Worm (Caenorhabditis elegans) whole organism, L4 larva: ENCODE results near the gene C07D10.6.

Experiments
- F10B5.3 ChIP-seq: sonication (generic microtip); optimal IDR thresholded peaks from 2 replicates; lab custom pipeline; 2016; ENCODE audit warnings: mild to moderate bottlenecking, missing genetic modification characterization, missing compliant biosample characterization
- F26F4.8 ChIP-seq: fragments of 200-800 bp; sonication (Bioruptor generic); conservative IDR thresholded peaks from 2 replicates; pipeline ENCODE4 v1.3.6; 2022; ENCODE audit warnings: missing genetic modification characterization, missing compliant biosample characterization
- F49E8.2 ChIP-seq: sonication (generic microtip); optimal IDR thresholded peaks from 2 replicates; lab custom pipeline; 2016; ENCODE audit warnings: missing compliant biosample characterization, mild to moderate bottlenecking, missing genetic modification characterization, borderline replicate concordance
- T20F7.1 ChIP-seq: fragments of 200-800 bp; sonication (Bioruptor generic); optimal IDR thresholded peaks from 2 replicates; lab custom pipeline; 2018; ENCODE audit warnings: mild to moderate bottlenecking, missing genetic modification characterization, missing compliant biosample characterization
- Y105C5A.15 ChIP-seq: fragments of 200-800 bp; sonication (Bioruptor generic); IDR thresholded peaks from 2 replicates; pipeline ENCODE4 v1.3.6; 2022; ENCODE audit warnings: missing genetic modification characterization, missing compliant biosample characterization
- aha-1 ChIP-seq: fragments of 150-350 bp; peaks from one replicate; lab custom pipeline; 2014; ENCODE audit warnings: missing biosample characterization, missing genetic modification characterization
- ceh-20 ChIP-seq: fragments of 200-800 bp; sonication (Bioruptor generic); IDR thresholded peaks from 2 replicates; pipeline ENCODE4 v1.3.6; 2022; ENCODE audit warnings: missing genetic modification reagents, missing genetic modification characterization, missing compliant biosample characterization
- ceh-44 ChIP-seq: fragments of 200-800 bp; sonication (Bioruptor generic); IDR thresholded peaks from 2 replicates; pipeline ENCODE4 v1.3.6; 2022; ENCODE audit warnings: missing genetic modification reagents, missing genetic modification characterization, missing compliant biosample characterization
- ctbp-1 ChIP-seq: fragments of 200-800 bp; sonication (Bioruptor generic); IDR thresholded peaks from 2 replicates; pipeline ENCODE4 v1.3.6; 2022; ENCODE audit warnings: missing genetic modification reagents, missing genetic modification characterization, missing compliant biosample characterization
- daf-16 ChIP-seq, 3 experiments: sonication (generic microtip); optimal IDR thresholded peaks; 2 replicates each; lab custom pipeline; 2016 to 2017; ENCODE audit warnings: missing genetic modification characterization in 3 of 3, missing genetic modification reagents in 3 of 3, mild to moderate bottlenecking in 2 of 3, missing compliant biosample characterization in 2 of 3, missing biosample characterization in 1 of 3, moderate library complexity in 1 of 3
- dmd-9 ChIP-seq: fragments of 200-800 bp; sonication (Bioruptor generic); IDR thresholded peaks from 2 replicates; pipeline ENCODE4 v1.3.6; 2022; ENCODE audit warnings: missing genetic modification reagents, missing genetic modification characterization, missing compliant biosample characterization
- dpl-1 ChIP-seq: fragments of 150-350 bp; optimal IDR thresholded peaks from 2 replicates; lab custom pipeline; 2014; ENCODE audit warnings: missing biosample characterization, missing genetic modification reagents, missing genetic modification characterization
- duxl-1 ChIP-seq: sonication (generic microtip); optimal IDR thresholded peaks from 2 replicates; lab custom pipeline; 2016; ENCODE audit warnings: mild to moderate bottlenecking, missing genetic modification characterization, moderate library complexity, missing compliant biosample characterization; ENCODE audit not compliant: poor library complexity
- dve-1 ChIP-seq: sonication (generic microtip); optimal IDR thresholded peaks from 2 replicates; lab custom pipeline; 2017; ENCODE audit warnings: antibody characterized with exemption, mild to moderate bottlenecking, missing genetic modification characterization, missing compliant biosample characterization; ENCODE audit not compliant: insufficient read depth
- egl-27 ChIP-seq: sonication (generic microtip); optimal IDR thresholded peaks from 3 replicates; lab custom pipeline; 2017; ENCODE audit warnings: missing biosample characterization, missing genetic modification reagents, missing genetic modification characterization
- hif-1 ChIP-seq, 2 experiments: sonication (generic microtip); optimal IDR thresholded peaks; 2 replicates each; lab custom pipeline; 2016 to 2017; ENCODE audit warnings: missing compliant biosample characterization in 2 of 2, missing genetic modification characterization in 2 of 2, missing genetic modification reagents in 2 of 2, missing genotype in 2 of 2, mild to moderate bottlenecking in 1 of 2
- hlh-30 ChIP-seq: sonication (generic microtip); optimal IDR thresholded peaks from 2 replicates; lab custom pipeline; 2017; ENCODE audit warnings: antibody characterized with exemption, mild to moderate bottlenecking, missing genetic modification characterization, missing compliant biosample characterization; ENCODE audit not compliant: insufficient read depth
- hmg-1.1 ChIP-seq: fragments of 200-800 bp; sonication (Bioruptor generic); IDR thresholded peaks from 2 replicates; pipeline ENCODE4 v1.3.6; 2022; ENCODE audit warnings: missing genetic modification reagents, missing genetic modification characterization, missing compliant biosample characterization
- lin-1 ChIP-seq: fragments of 200-800 bp; sonication (Bioruptor generic); IDR thresholded peaks from 2 replicates; pipeline ENCODE4 v1.3.6; 2022; ENCODE audit warnings: missing genetic modification reagents, missing genetic modification characterization, missing compliant biosample characterization
- lin-13 ChIP-seq: fragments of 150-350 bp; optimal IDR thresholded peaks from 2 replicates; lab custom pipeline; 2014; ENCODE audit warnings: missing biosample characterization, missing genetic modification reagents, missing genetic modification characterization
- lin-15B ChIP-seq: fragments of 150-350 bp; sonication (generic microtip); optimal IDR thresholded peaks from 3 replicates; lab custom pipeline; 2014; ENCODE audit warnings: missing biosample characterization, missing genetic modification characterization
- lin-38 ChIP-seq: fragments of 200-800 bp; sonication (Bioruptor generic); IDR thresholded peaks from 2 replicates; pipeline ENCODE4 v1.3.6; 2022; ENCODE audit warnings: missing genetic modification reagents, missing genetic modification characterization, missing compliant biosample characterization
- lsy-2 ChIP-seq, 2 experiments: fragments of 150-350 bp in 1 of 2; sonication (generic microtip) in 1 of 2; optimal IDR thresholded peaks; 2 replicates each; lab custom pipeline; 2014 to 2017; ENCODE audit warnings: missing biosample characterization in 2 of 2, missing genetic modification characterization in 2 of 2
- madf-5 ChIP-seq, 2 experiments: fragments of 200-800 bp; sonication (Bioruptor generic); IDR thresholded peaks; 2 replicates each; pipeline ENCODE4 v1.3.6; 2022; ENCODE audit warnings: missing compliant biosample characterization in 2 of 2, missing genetic modification characterization in 2 of 2
- mdl-1 ChIP-seq, 2 experiments: fragments of 150-350 bp in 1 of 2; sonication (generic microtip) in 1 of 2; optimal IDR thresholded peaks; 2 replicates each; lab custom pipeline; 2014 to 2017; ENCODE audit warnings: missing biosample characterization in 2 of 2, missing genetic modification characterization in 2 of 2
- nhr-11 ChIP-seq: fragments of 150-350 bp; optimal IDR thresholded peaks from 2 replicates; lab custom pipeline; 2014; ENCODE audit warnings: missing biosample characterization, missing genetic modification characterization
- nhr-111 ChIP-seq: fragments of 200-800 bp; sonication (Bioruptor generic); optimal IDR thresholded peaks from 2 replicates; lab custom pipeline; 2018; ENCODE audit warnings: mild to moderate bottlenecking, missing genetic modification characterization, missing compliant biosample characterization
- nhr-25 ChIP-seq: sonication (generic microtip); optimal IDR thresholded peaks from 2 replicates; lab custom pipeline; 2017; ENCODE audit warnings: missing genetic modification characterization, mild to moderate bottlenecking, missing compliant biosample characterization, antibody characterized with exemption, moderate library complexity, borderline replicate concordance; ENCODE audit not compliant: insufficient read depth
- nhr-41 ChIP-seq: fragments of 200-800 bp; sonication (Bioruptor generic); IDR thresholded peaks from 2 replicates; pipeline ENCODE4 v1.3.6; 2022; ENCODE audit warnings: missing genetic modification reagents, missing genetic modification characterization, missing compliant biosample characterization
- nhr-48 ChIP-seq: sonication (generic microtip); optimal IDR thresholded peaks from 2 replicates; lab custom pipeline; 2016; ENCODE audit warnings: mild to moderate bottlenecking, missing genetic modification characterization, missing compliant biosample characterization
- pha-4 ChIP-seq, 2 experiments: fragments of 150-350 bp in 1 of 2; fragments of 200-800 bp in 1 of 2; sonication (Bioruptor generic) in 1 of 2; IDR thresholded peaks in 1 of 2; optimal IDR thresholded peaks in 1 of 2; 2 replicates each; pipeline versions ENCODE4 v1.3.6 to Lab custom; 2014 to 2022; ENCODE audit warnings: missing genetic modification characterization in 2 of 2, missing genetic modification reagents in 2 of 2, missing biosample characterization in 1 of 2, missing compliant biosample characterization in 1 of 2
- pqm-1 ChIP-seq: sonication (generic microtip); optimal IDR thresholded peaks from 2 replicates; lab custom pipeline; 2017; ENCODE audit warnings: missing biosample characterization, missing genetic modification characterization
- rbr-2 ChIP-seq: sonication (generic microtip); optimal IDR thresholded peaks from 2 replicates; lab custom pipeline; 2016; ENCODE audit warnings: missing genotype, missing genetic modification characterization, missing compliant biosample characterization
- sdz-12 ChIP-seq: fragments of 200-800 bp; sonication (Bioruptor generic); optimal IDR thresholded peaks from 2 replicates; lab custom pipeline; 2018; ENCODE audit warnings: mild to moderate bottlenecking, missing genetic modification characterization, missing compliant biosample characterization
- spr-3 ChIP-seq: fragments of 200-800 bp; sonication (Bioruptor generic); optimal IDR thresholded peaks from 2 replicates; lab custom pipeline; 2018; ENCODE audit warnings: mild to moderate bottlenecking, missing genetic modification characterization, missing compliant biosample characterization
- tag-97 ChIP-seq: fragments of 200-800 bp; sonication (Bioruptor generic); IDR thresholded peaks from 2 replicates; pipeline ENCODE4 v1.3.6; 2022; ENCODE audit warnings: missing genetic modification characterization, missing compliant biosample characterization
- tra-1 ChIP-seq: fragments of 200-800 bp; sonication (Bioruptor generic); IDR thresholded peaks from 2 replicates; pipeline ENCODE4 v1.3.6; 2022; ENCODE audit warnings: missing genetic modification reagents, missing genetic modification characterization, missing compliant biosample characterization
- unc-62 ChIP-seq, 3 experiments: fragments of 150-350 bp in 1 of 3; sonication (generic microtip); optimal IDR thresholded peaks in 2 of 3; peaks in 1 of 3; 1 replicate in 1 of 3; 2 replicates in 2 of 3; lab custom pipeline; 2014 to 2017; ENCODE audit warnings: missing biosample characterization in 3 of 3, missing genetic modification characterization in 3 of 3, missing genetic modification reagents in 3 of 3, missing genotype in 1 of 3
- vab-7 ChIP-seq: fragments of 200-800 bp; sonication (Bioruptor generic); IDR thresholded peaks from 2 replicates; pipeline ENCODE4 v1.3.6; 2022; ENCODE audit warnings: missing genetic modification reagents, missing genetic modification characterization, missing compliant biosample characterization
- zag-1 ChIP-seq: fragments of 150-350 bp; optimal IDR thresholded peaks from 2 replicates; lab custom pipeline; 2014; ENCODE audit warnings: missing biosample characterization, missing genetic modification characterization
- zip-11 ChIP-seq: fragments of 200-800 bp; sonication (Bioruptor generic); IDR thresholded peaks from 2 replicates; pipeline ENCODE4 v1.3.6; 2022; ENCODE audit warnings: missing genetic modification characterization, missing compliant biosample characterization
- zip-2 ChIP-seq: fragments of 150-350 bp; optimal IDR thresholded peaks from 2 replicates; lab custom pipeline; 2014; ENCODE audit warnings: missing biosample characterization, missing genetic modification characterization
- ztf-7 ChIP-seq: fragments of 150-350 bp; optimal IDR thresholded peaks from 2 replicates; lab custom pipeline; 2014; ENCODE audit warnings: missing biosample characterization, missing genetic modification characterization

C07D10.6 gene

ce11 chrII:7390335-7390734 lies 11.2 kb downstream of the C07D10.6 start (continued):
- TF ChIP-seq F26F4.8 (GFP tag; lab: Robert Waterston, UW) (no peak), nhr-41 (GFP tag; lab: Robert Waterston, UW) (no peak), hmg-1.1 (GFP tag; lab: Robert Waterston, UW) (no peak), ctbp-1 (GFP tag; lab: Robert Waterston, UW) (0 out of 2 replicates have a peak, but pooled peaks have one; percentile 44), pha-4 (GFP tag; IDR thresholded peaks at IDR 0.05; lab: Robert Waterston, UW) (no peak), pha-4 (tag; optimal IDR thresholded peaks at IDR 0.05; lab: Kevin White, UChicago) (no peak), mdl-1 (tag; optimal IDR thresholded peaks at IDR 0.05; lab: Kevin White, UChicago) (peak in 1 of 2 experiments; percentile 60), ceh-44 (GFP tag; lab: Robert Waterston, UW) (no peak), nhr-25 (tag; lab: Kevin White, UChicago) (no peak), tag-97 (GFP tag; lab: Robert Waterston, UW) (no peak), F10B5.3 (tag; lab: Kevin White, UChicago) (no peak), zag-1 (tag; lab: Kevin White, UChicago) (no peak), unc-62 (GFP tag; optimal IDR thresholded peaks at IDR 0.05 in 1 of 2; lab: Kevin White, UChicago) (peak in 1 of 2 experiments; percentile 57), unc-62 (tag; optimal IDR thresholded peaks at IDR 0.05; lab: Kevin White, UChicago) (no peak), daf-16 (GFP tag; optimal IDR thresholded peaks at IDR 0.05; lab: Kevin White, UChicago) (peak in 1 of 2 experiments; percentile 29), daf-16 (tag; optimal IDR thresholded peaks at IDR 0.05; lab: Kevin White, UChicago) (peak; percentile 13), dmd-9 (GFP tag; lab: Robert Waterston, UW) (no peak), nhr-111 (GFP tag; lab: Kevin White, UChicago) (no peak), egl-27 (tag; lab: Kevin White, UChicago) (no peak), rbr-2 (tag; lab: Kevin White, UChicago) (peak; percentile 27), duxl-1 (tag; lab: Kevin White, UChicago) (no peak), spr-3 (GFP tag; lab: Kevin White, UChicago) (no peak), zip-11 (GFP tag; lab: Robert Waterston, UW) (no peak), dpl-1 (GFP tag; lab: Kevin White, UChicago) (no peak), ceh-20 (GFP tag; lab: Robert Waterston, UW) (no peak), vab-7 (GFP tag; lab: Robert Waterston, UW) (no peak), F49E8.2 (tag; lab: Kevin White, UChicago) (no peak), lin-15B (tag; lab: Kevin White, UChicago) (no peak)
- TF ChIP-seq, all 104 proteins: peak for 8

ce11 chrII:7392052-7392694 lies 13.1 kb downstream of the C07D10.6 start:
- TF ChIP-seq hif-1 (tag; optimal IDR thresholded peaks at IDR 0.05; lab: Kevin White, UChicago) (peak in 1 of 2 experiments; percentile 48), nhr-25 (tag; lab: Kevin White, UChicago) (peak; percentile 86), nhr-41 (GFP tag; lab: Robert Waterston, UW) (peak; percentile 67; the same call in 1 of the 2 replicates), pqm-1 (tag; lab: Kevin White, UChicago) (peak; percentile 71), daf-16 (GFP tag; optimal IDR thresholded peaks at IDR 0.05; lab: Kevin White, UChicago) (no peak), daf-16 (tag; optimal IDR thresholded peaks at IDR 0.05; lab: Kevin White, UChicago) (peak; percentile 42), lin-1 (GFP tag; lab: Robert Waterston, UW) (no peak), Y105C5A.15 (no peak), ztf-7 (tag; lab: Kevin White, UChicago) (peak; percentile 50), hmg-1.1 (GFP tag; lab: Robert Waterston, UW) (peak; percentile 77), lin-38 (GFP tag; lab: Robert Waterston, UW) (peak; percentile 29; the same call in 1 of the 2 replicates), tra-1 (GFP tag; lab: Robert Waterston, UW) (0 out of 2 replicates have a peak, but pooled peaks have one; percentile 42), nhr-11 (tag; lab: Kevin White, UChicago) (peak; percentile 69), T20F7.1 (peak; percentile 17), F49E8.2 (tag; lab: Kevin White, UChicago) (no peak), rbr-2 (tag; lab: Kevin White, UChicago) (peak; percentile 44), hlh-30 (tag; lab: Kevin White, UChicago) (peak; percentile 44), zip-2 (tag; lab: Kevin White, UChicago) (peak; percentile 93), lsy-2 (tag; optimal IDR thresholded peaks at IDR 0.05; lab: Kevin White, UChicago) (peak; percentile 55 to 63), nhr-48 (tag; lab: Kevin White, UChicago) (peak; percentile 81), mdl-1 (tag; optimal IDR thresholded peaks at IDR 0.05; lab: Kevin White, UChicago) (peak; percentile 39 to 77), aha-1 (peak; percentile 82), madf-5 (GFP tag; IDR thresholded peaks at IDR 0.05; lab: Robert Waterston, UW) (no peak), lin-13 (GFP tag; lab: Kevin White, UChicago) (peak; percentile 42), unc-62 (GFP tag; optimal IDR thresholded peaks at IDR 0.05 in 1 of 2; lab: Kevin White, UChicago) (peak in 1 of 2 experiments; percentile 94), unc-62 (tag; optimal IDR thresholded peaks at IDR 0.05; lab: Kevin White, UChicago) (no peak), dve-1 (peak; percentile 72), sdz-12 (GFP tag; lab: Kevin White, UChicago) (no peak)
